Worm (Caenorhabditis elegans) whole organism, young adult: ENCODE measurements around the gene fbxb-59.
A peak's percentile ranks its signal among the peaks of the same experiment; 100 is the strongest.

Experiments
- B0035.1 ChIP-seq: sonication (generic microtip); optimal IDR thresholded peaks from 2 replicates; lab custom pipeline; 2016; ENCODE audit warnings: missing genetic modification characterization, mild to moderate bottlenecking, missing compliant biosample characterization, missing genotype, missing genetic modification reagents
- B0336.3 ChIP-seq: fragments of 200-800 bp; sonication (Bioruptor generic); IDR thresholded peaks from 2 replicates; pipeline ENCODE4 v1.3.6; 2022; ENCODE audit warnings: missing genetic modification characterization, missing compliant biosample characterization
- F10E7.11 ChIP-seq: sonication (generic microtip); optimal IDR thresholded peaks from 2 replicates; lab custom pipeline; 2017; ENCODE audit warnings: mild to moderate bottlenecking, missing genetic modification characterization, moderate library complexity, missing compliant biosample characterization
- F33H1.4 ChIP-seq: fragments of 200-800 bp; sonication (Bioruptor generic); IDR thresholded peaks from 2 replicates; pipeline ENCODE4 v1.3.6; 2022; ENCODE audit warnings: missing genetic modification reagents, missing genetic modification characterization, missing compliant biosample characterization
- F37B4.10 ChIP-seq: fragments of 200-800 bp; sonication (Bioruptor generic); IDR thresholded peaks from 2 replicates; pipeline ENCODE4 v1.3.6; 2022; ENCODE audit warnings: missing genetic modification characterization, missing compliant biosample characterization
- F57C9.4 ChIP-seq: sonication (generic microtip); optimal IDR thresholded peaks from 2 replicates; lab custom pipeline; 2017; ENCODE audit warnings: mild to moderate bottlenecking, missing genetic modification characterization, missing compliant biosample characterization
- Y53F4B.3 ChIP-seq: fragments of 200-800 bp; sonication (Bioruptor generic); IDR thresholded peaks from 2 replicates; pipeline ENCODE4 v1.3.6; 2022; ENCODE audit warnings: missing genetic modification reagents, missing genetic modification characterization, missing compliant biosample characterization
- Y53G8AR.9 ChIP-seq: fragments of 200-800 bp; sonication (Bioruptor generic); conservative IDR thresholded peaks from 2 replicates; pipeline ENCODE4 v1.3.6; 2022; ENCODE audit warnings: missing genetic modification reagents, missing genetic modification characterization, missing compliant biosample characterization
- akir-1 ChIP-seq: fragments of 200-800 bp; sonication (Bioruptor generic); optimal IDR thresholded peaks from 2 replicates; lab custom pipeline; 2018; ENCODE audit warnings: mild to moderate bottlenecking, missing genetic modification characterization, moderate library complexity, missing compliant biosample characterization
- ccch-3 ChIP-seq: fragments of 200-800 bp; sonication (Bioruptor generic); optimal IDR thresholded peaks from 2 replicates; lab custom pipeline; 2018; ENCODE audit warnings: mild to moderate bottlenecking, missing genetic modification characterization, missing compliant biosample characterization
- ceh-40 ChIP-seq: fragments of 200-800 bp; sonication (Bioruptor generic); IDR thresholded peaks from 2 replicates; pipeline ENCODE4 v1.3.6; 2022; ENCODE audit warnings: missing genetic modification characterization, missing compliant biosample characterization
- dox-1 ChIP-seq: fragments of 200-800 bp; sonication (Bioruptor generic); IDR thresholded peaks from 2 replicates; pipeline ENCODE4 v1.3.6; 2022; ENCODE audit warnings: missing genetic modification reagents, missing genetic modification characterization, missing compliant biosample characterization
- dpff-1 ChIP-seq: sonication (generic microtip); optimal IDR thresholded peaks from 2 replicates; lab custom pipeline; 2017; ENCODE audit warnings: mild to moderate bottlenecking, missing genetic modification characterization, missing compliant biosample characterization
- dpl-1 ChIP-seq: fragments of 150-350 bp; optimal IDR thresholded peaks from 2 replicates; lab custom pipeline; 2014; ENCODE audit warnings: missing biosample characterization, missing genetic modification reagents, missing genetic modification characterization
- efl-1 ChIP-seq: fragments of 150-350 bp; optimal IDR thresholded peaks from 2 replicates; lab custom pipeline; 2014; ENCODE audit warnings: missing biosample characterization, missing genetic modification reagents, missing genetic modification characterization
- egl-18 ChIP-seq: fragments of 200-800 bp; sonication (Bioruptor generic); IDR thresholded peaks from 2 replicates; pipeline ENCODE4 v1.3.6; 2022; ENCODE audit warnings: missing genetic modification reagents, missing genetic modification characterization, missing compliant biosample characterization
- ekl-4 ChIP-seq: fragments of 200-800 bp; sonication (Bioruptor generic); IDR thresholded peaks from 2 replicates; pipeline ENCODE4 v1.3.6; 2022; ENCODE audit warnings: missing genetic modification reagents, missing genetic modification characterization, missing compliant biosample characterization
- fkh-3 ChIP-seq: sonication (generic microtip); optimal IDR thresholded peaks from 2 replicates; lab custom pipeline; 2016; ENCODE audit warnings: mild to moderate bottlenecking, missing genetic modification characterization, missing compliant biosample characterization
- gei-17 ChIP-seq: fragments of 200-800 bp; sonication (Bioruptor generic); optimal IDR thresholded peaks from 2 replicates; lab custom pipeline; 2018; ENCODE audit warnings: mild to moderate bottlenecking, missing genetic modification characterization, missing compliant biosample characterization
- him-1 ChIP-seq: sonication (generic microtip); optimal IDR thresholded peaks from 2 replicates; lab custom pipeline; 2016; ENCODE audit warnings: missing genotype, missing genetic modification reagents, missing genetic modification characterization, missing compliant biosample characterization
- lag-1 ChIP-seq: fragments of 200-800 bp; sonication (Bioruptor generic); IDR thresholded peaks from 2 replicates; pipeline ENCODE4 v1.3.6; 2022; ENCODE audit warnings: missing genetic modification reagents, missing genetic modification characterization, missing compliant biosample characterization
- let-607 ChIP-seq, 2 experiments: fragments of 200-800 bp in 1 of 2; sonication (Bioruptor generic) in 1 of 2; sonication (generic microtip) in 1 of 2; optimal IDR thresholded peaks; 2 replicates each; lab custom pipeline; 2016 to 2018; ENCODE audit warnings: mild to moderate bottlenecking in 2 of 2, missing compliant biosample characterization in 2 of 2, missing genetic modification characterization in 2 of 2, moderate library complexity in 2 of 2, missing genotype in 1 of 2
- lsy-27 ChIP-seq: sonication (generic microtip); optimal IDR thresholded peaks from 2 replicates; lab custom pipeline; 2017; ENCODE audit warnings: missing genetic modification characterization, mild to moderate bottlenecking, missing compliant biosample characterization, antibody characterized with exemption, missing genotype, borderline replicate concordance; ENCODE audit not compliant: insufficient read depth
- madf-6 ChIP-seq: fragments of 200-800 bp; sonication (Bioruptor generic); IDR thresholded peaks from 2 replicates; pipeline ENCODE4 v1.3.6; 2022; ENCODE audit warnings: missing genetic modification reagents, missing genetic modification characterization, missing compliant biosample characterization
- madf-8 ChIP-seq: fragments of 200-800 bp; sonication (Bioruptor generic); conservative IDR thresholded peaks from 2 replicates; pipeline ENCODE4 v1.3.6; 2022; ENCODE audit warnings: missing genetic modification reagents, missing genetic modification characterization, missing compliant biosample characterization
- mxl-1 ChIP-seq: sonication (generic microtip); optimal IDR thresholded peaks from 2 replicates; lab custom pipeline; 2016; ENCODE audit warnings: missing genetic modification characterization, missing compliant biosample characterization
- nfya-2 ChIP-seq: fragments of 200-800 bp; sonication (Bioruptor generic); IDR thresholded peaks from 2 replicates; pipeline ENCODE4 v1.3.6; 2022; ENCODE audit warnings: missing genetic modification reagents, missing genetic modification characterization, missing compliant biosample characterization
- nfyb-1 ChIP-seq: fragments of 200-800 bp; sonication (Bioruptor generic); IDR thresholded peaks from 2 replicates; pipeline ENCODE4 v1.3.6; 2022; ENCODE audit warnings: missing genetic modification reagents, missing genetic modification characterization, missing compliant biosample characterization
- nhr-120 ChIP-seq: fragments of 200-800 bp; sonication (Bioruptor generic); IDR thresholded peaks from 2 replicates; pipeline ENCODE4 v1.3.6; 2022; ENCODE audit warnings: missing genetic modification characterization, missing compliant biosample characterization
- pha-4 ChIP-seq: fragments of 150-350 bp; sonication (generic microtip); optimal IDR thresholded peaks from 2 replicates; lab custom pipeline; 2014; ENCODE audit warnings: missing biosample characterization, missing genetic modification reagents, missing genetic modification characterization
- repo-1 ChIP-seq: sonication (generic microtip); optimal IDR thresholded peaks from 2 replicates; lab custom pipeline; 2017; ENCODE audit warnings: mild to moderate bottlenecking, missing genetic modification characterization, missing compliant biosample characterization
- sdz-38 ChIP-seq: sonication (generic microtip); optimal IDR thresholded peaks from 2 replicates; lab custom pipeline; 2016; ENCODE audit warnings: missing genotype, missing genetic modification characterization, missing compliant biosample characterization
- snpc-1.1 ChIP-seq: sonication (generic microtip); optimal IDR thresholded peaks from 2 replicates; lab custom pipeline; 2017; ENCODE audit warnings: missing genetic modification characterization, mild to moderate bottlenecking, missing compliant biosample characterization, antibody characterized with exemption, moderate library complexity, missing genotype, missing genetic modification reagents; ENCODE audit not compliant: insufficient read depth
- snpc-1.3 ChIP-seq: sonication (generic microtip); optimal IDR thresholded peaks from 2 replicates; lab custom pipeline; 2017; ENCODE audit warnings: missing genetic modification characterization, mild to moderate bottlenecking, missing compliant biosample characterization, antibody characterized with exemption, moderate library complexity, missing genotype, missing genetic modification reagents; ENCODE audit not compliant: insufficient read depth
- tlf-1 ChIP-seq: fragments of 200-800 bp; sonication (Bioruptor generic); optimal IDR thresholded peaks from 2 replicates; lab custom pipeline; 2018; ENCODE audit warnings: mild to moderate bottlenecking, missing genetic modification characterization, missing compliant biosample characterization
- unc-130 ChIP-seq: sonication (generic microtip); optimal IDR thresholded peaks from 2 replicates; lab custom pipeline; 2016; ENCODE audit warnings: missing genetic modification reagents, missing genetic modification characterization, missing compliant biosample characterization
- unc-62 ChIP-seq: fragments of 150-350 bp; optimal IDR thresholded peaks from 2 replicates; lab custom pipeline; 2014; ENCODE audit warnings: missing biosample characterization, missing genetic modification reagents, missing genetic modification characterization
- ztf-18 ChIP-seq: sonication (generic microtip); optimal IDR thresholded peaks from 2 replicates; lab custom pipeline; 2016; ENCODE audit warnings: missing genotype, mild to moderate bottlenecking, missing genetic modification characterization, missing compliant biosample characterization
- ztf-25 ChIP-seq: fragments of 200-800 bp; sonication (Bioruptor generic); IDR thresholded peaks from 2 replicates; pipeline ENCODE4 v1.3.6; 2022; ENCODE audit warnings: missing genetic modification reagents, missing genetic modification characterization, missing compliant biosample characterization
- ztf-26 ChIP-seq: sonication (generic microtip); optimal IDR thresholded peaks from 2 replicates; lab custom pipeline; 2017; ENCODE audit warnings: missing genetic modification characterization, missing compliant biosample characterization

The fbxb-59 gene

DNA sequence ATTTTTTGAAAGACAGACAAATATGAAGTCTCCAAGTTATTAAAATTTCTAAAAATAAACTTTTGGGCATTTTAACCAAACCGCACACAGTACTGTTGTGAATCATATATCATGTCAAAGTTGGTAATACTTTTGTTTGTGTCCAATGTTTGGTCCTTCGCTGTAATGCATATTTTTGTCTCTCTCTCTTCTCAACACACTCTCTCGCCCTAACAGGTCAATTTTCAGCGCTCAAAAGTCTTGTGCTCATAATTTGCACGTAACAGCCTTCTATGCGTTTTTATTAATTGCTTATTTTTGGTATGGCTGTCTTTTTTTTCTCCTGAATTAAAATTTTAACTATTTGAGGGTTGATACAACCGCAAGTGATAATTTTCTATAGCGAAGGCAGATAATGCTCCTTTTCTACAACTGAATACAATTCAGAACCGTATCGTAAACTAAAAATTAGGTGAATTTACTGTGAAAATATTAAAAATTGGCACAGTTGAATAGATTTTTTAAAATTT, 44.2 kb downstream of the fbxb-59 start:
- TF ChIP-seq pha-4 (no peak), madf-6 (GFP tag; lab: Robert Waterston, UW) (peak; percentile 4; the same call in 1 of the 2 replicates), ceh-40 (GFP tag; lab: Robert Waterston, UW) (no peak), F33H1.4 (no peak), ccch-3 (GFP tag; lab: Kevin White, UChicago) (no peak), B0035.1 (tag; lab: Kevin White, UChicago) (no peak), nhr-120 (GFP tag; lab: Robert Waterston, UW) (no peak), nfyb-1 (GFP tag; lab: Robert Waterston, UW) (0 out of 2 replicates have a peak, but pooled peaks have one; percentile 22), egl-18 (GFP tag; lab: Robert Waterston, UW) (0 out of 2 replicates have a peak, but pooled peaks have one; percentile 61), fkh-3 (peak; percentile 14), snpc-1.1 (tag; lab: Kevin White, UChicago) (no peak), snpc-1.3 (tag; lab: Kevin White, UChicago) (no peak), lag-1 (no peak), gei-17 (GFP tag; lab: Kevin White, UChicago) (peak; percentile 10), dox-1 (GFP tag; lab: Robert Waterston, UW) (no peak), ekl-4 (GFP tag; lab: Robert Waterston, UW) (no peak), dpff-1 (tag; lab: Kevin White, UChicago) (no peak), tlf-1 (GFP tag; lab: Kevin White, UChicago) (peak; percentile 37), unc-130 (GFP tag; lab: Kevin White, UChicago) (no peak), ztf-18 (tag; lab: Kevin White, UChicago) (no peak), repo-1 (peak; percentile 64), lsy-27 (no peak), B0336.3 (GFP tag; lab: Robert Waterston, UW) (peak; percentile 74), mxl-1 (no peak), ztf-25 (no peak), madf-8 (GFP tag; lab: Robert Waterston, UW) (no peak), Y53G8AR.9 (0 out of 2 replicates have a peak, but pooled peaks have one; percentile 82)

ce11 chrV:20158223-20158622, 47.8 kb downstream of the fbxb-59 start, which contains the start of gene F19B2.6:
TSS of gene F19B2.6 (plus strand) at chrV:20158523.
- TF ChIP-seq F57C9.4 (tag; lab: Kevin White, UChicago): no peak
- no peak for TF ChIP-seq madf-6 (GFP tag; lab: Robert Waterston, UW)
- TF ChIP-seq dpl-1 (GFP tag; lab: Kevin White, UChicago): no peak
- no peak for TF ChIP-seq him-1 (tag; lab: Kevin White, UChicago)
- TF ChIP-seq let-607 (tag; optimal IDR thresholded peaks at IDR 0.05; lab: Kevin White, UChicago): no peak
- no peak for TF ChIP-seq sdz-38 (tag; lab: Kevin White, UChicago)
- TF ChIP-seq Y53F4B.3 (GFP tag; lab: Robert Waterston, UW): no peak
- no peak for TF ChIP-seq nfya-2 (GFP tag; lab: Robert Waterston, UW)
- TF ChIP-seq F37B4.10 (GFP tag; lab: Robert Waterston, UW): no peak
- TF ChIP-seq unc-62 (GFP tag; lab: Kevin White, UChicago): no peak
- no peak for TF ChIP-seq akir-1 (GFP tag; lab: Kevin White, UChicago)
- TF ChIP-seq efl-1: no peak
- no peak for TF ChIP-seq F10E7.11 (tag; lab: Kevin White, UChicago)
- TF ChIP-seq snpc-1.3 (tag; lab: Kevin White, UChicago): no peak
- TF ChIP-seq ztf-26 (tag; lab: Kevin White, UChicago): no peak
- TF ChIP-seq repo-1: no peak
